Worm (Caenorhabditis elegans): Measurements from ENCODE around the gene mmab-1.

DNA sequence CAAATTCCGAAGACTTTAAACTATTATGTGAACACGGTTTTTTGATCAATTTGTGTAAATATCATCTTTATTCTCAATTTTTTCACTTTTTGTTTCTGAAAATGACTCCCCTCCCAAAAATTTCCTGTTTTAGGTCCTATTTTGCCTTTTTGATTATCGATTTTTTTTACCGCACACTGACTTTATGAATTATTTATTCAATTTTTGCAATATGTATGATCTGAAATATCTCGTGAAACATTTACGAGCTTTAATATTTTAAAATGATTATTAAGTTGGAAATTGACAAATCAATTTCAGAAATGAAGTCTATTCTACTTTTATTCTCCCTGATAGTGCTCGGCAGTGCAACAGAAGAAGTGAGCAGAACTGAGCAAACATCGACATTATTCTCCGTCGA lies 42.5 kb downstream of the mmab-1 start, which contains the start of gene C35D10.1:
- TF ChIP-seq nhr-90 (tag; optimal IDR thresholded peaks at IDR 0.05), result no peak
- no peak for TF ChIP-seq lin-26 (GFP tag; IDR thresholded peaks at IDR 0.05)
- no peak for TF ChIP-seq ztf-26 (tag; optimal IDR thresholded peaks at IDR 0.05)
- no peak for TF ChIP-seq madf-8 (GFP tag; conservative IDR thresholded peaks at IDR 0.05)
- TF ChIP-seq pha-4 (tag; optimal IDR thresholded peaks at IDR 0.05), result no peak
- no peak for TF ChIP-seq F37B4.10 (GFP tag; IDR thresholded peaks at IDR 0.05)
- no peak for TF ChIP-seq ceh-91 (GFP tag; IDR thresholded peaks at IDR 0.05)
- no peak for TF ChIP-seq unc-130 (GFP tag; optimal IDR thresholded peaks at IDR 0.05)
- no peak for TF ChIP-seq F52B5.7 (tag; optimal IDR thresholded peaks at IDR 0.05)
- TF ChIP-seq snpc-4 (GFP tag; optimal IDR thresholded peaks at IDR 0.05), result no peak
- no peak for TF ChIP-seq snpc-4 (tag; optimal IDR thresholded peaks at IDR 0.05)
- no peak for TF ChIP-seq hmg-20 (GFP tag; IDR thresholded peaks at IDR 0.05)
- TF ChIP-seq Y53F4B.3 (GFP tag; IDR thresholded peaks at IDR 0.05), result no peak
- no peak for TF ChIP-seq egl-18 (GFP tag; IDR thresholded peaks at IDR 0.05)
- TF ChIP-seq rcor-1 (GFP tag; IDR thresholded peaks at IDR 0.05), result no peak

Data from whole organism, young adult.